Worm (Caenorhabditis elegans): Measurements from ENCODE around the gene F45F2.11.

DNA sequence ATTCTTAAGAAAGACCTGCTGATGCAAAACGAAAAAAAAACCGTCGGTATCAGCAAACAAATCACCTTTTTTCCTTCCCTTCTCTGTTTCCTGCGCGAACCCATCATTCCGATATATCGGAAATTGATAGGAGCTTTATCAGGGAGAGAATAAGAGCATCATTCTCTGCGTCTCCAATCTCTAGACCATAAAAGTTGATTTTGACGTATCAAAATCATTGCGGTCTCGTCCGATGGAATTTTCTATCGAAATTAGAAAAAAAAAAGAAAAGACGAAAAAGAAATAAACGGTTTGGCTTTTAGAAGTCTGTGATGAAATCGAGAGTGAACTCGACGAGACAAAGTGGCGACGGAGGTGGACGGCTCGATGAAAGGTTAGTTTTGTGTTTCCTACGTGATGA is 28.3 kb upstream of the F45F2.11 start, which contains the start of gene stdh-4:
- TF ChIP-seq nhr-11 (tag; optimal IDR thresholded peaks at IDR 0.05) = no peak
- TF ChIP-seq unc-39 (tag; optimal IDR thresholded peaks at IDR 0.05) = no peak
- no peak for TF ChIP-seq pqm-1 (tag; optimal IDR thresholded peaks at IDR 0.05)
- no peak for TF ChIP-seq nfya-1 (tag; optimal IDR thresholded peaks at IDR 0.05; ENCODE audit: insufficient read depth)
- no peak for TF ChIP-seq unc-62 (GFP tag; optimal IDR thresholded peaks at IDR 0.05)
- TF ChIP-seq tbx-2 (tag; optimal IDR thresholded peaks at IDR 0.05) = no peak
- no peak for TF ChIP-seq ZK546.5 (tag; optimal IDR thresholded peaks at IDR 0.05)
- TF ChIP-seq aly-2 (tag; optimal IDR thresholded peaks at IDR 0.05) = no peak
